Worm (Caenorhabditis elegans) whole organism, early embryonic: Measurements from ENCODE around the gene ndg-4.

Experiments used
- B0310.2 ChIP-seq: sonication (generic microtip); optimal IDR thresholded peaks from 2 replicates; lab custom pipeline; 2016; ENCODE audit warnings: mild to moderate bottlenecking, missing genetic modification characterization, missing compliant biosample characterization
- aly-1 ChIP-seq: sonication (generic microtip); optimal IDR thresholded peaks from 2 replicates; lab custom pipeline; 2016; ENCODE audit warnings: missing genetic modification characterization, missing compliant biosample characterization
- ama-1 ChIP-seq: fragments of 150-350 bp; optimal IDR thresholded peaks from 2 replicates; lab custom pipeline; 2014
- flt-1 ChIP-seq: fragments of 200-800 bp; sonication (Bioruptor generic); IDR thresholded peaks from 2 replicates; pipeline ENCODE4 v1.3.6; 2022; ENCODE audit warnings: missing genetic modification characterization, missing compliant biosample characterization
- hmbx-1 ChIP-seq: sonication (generic microtip); optimal IDR thresholded peaks from 2 replicates; lab custom pipeline; 2016; ENCODE audit warnings: mild to moderate bottlenecking, missing genetic modification characterization, missing compliant biosample characterization
- hmg-4 ChIP-seq: fragments of 200-800 bp; sonication (Bioruptor generic); optimal IDR thresholded peaks from 2 replicates; lab custom pipeline; 2018; ENCODE audit warnings: mild to moderate bottlenecking, missing genetic modification characterization, missing compliant biosample characterization
- pes-1 ChIP-seq: fragments of 200-800 bp; sonication (Bioruptor generic); IDR thresholded peaks from 2 replicates; pipeline ENCODE4 v1.3.6; 2022; ENCODE audit warnings: missing genetic modification reagents, missing genetic modification characterization, missing compliant biosample characterization
- scrt-1 ChIP-seq: fragments of 200-800 bp; sonication (Bioruptor generic); IDR thresholded peaks from 2 replicates; pipeline ENCODE4 v1.3.6; 2022; ENCODE audit warnings: missing genetic modification characterization, missing compliant biosample characterization
- tbx-11 ChIP-seq: fragments of 200-800 bp; sonication (Bioruptor generic); IDR thresholded peaks from 2 replicates; pipeline ENCODE4 v1.3.6; 2022; ENCODE audit warnings: missing genetic modification characterization, missing compliant biosample characterization

ce11 chrIII:4476313-4476712 lies 9.1 kb upstream of the ndg-4 start:
- TF ChIP-seq ama-1 (no peak), aly-1 (tag; lab: Kevin White, UChicago) (no peak), pes-1 (GFP tag; lab: Robert Waterston, UW) (no peak), B0310.2 (tag; lab: Kevin White, UChicago) (no peak), tbx-11 (GFP tag; lab: Robert Waterston, UW) (no peak), flt-1 (GFP tag; lab: Robert Waterston, UW) (no peak), scrt-1 (GFP tag; lab: Robert Waterston, UW) (no peak), hmg-4 (GFP tag; lab: Kevin White, UChicago) (no peak), hmbx-1 (tag; lab: Kevin White, UChicago) (no peak)
